Worm (Caenorhabditis elegans) whole organism, L2 larva: ENCODE data around the gene oac-49.

ENCODE experiments used
- C34F6.9 ChIP-seq: fragments of 150-350 bp; optimal IDR thresholded peaks from 2 replicates; lab custom pipeline; 2014; ENCODE audit warnings: missing biosample characterization, missing genetic modification characterization
- F13H6.1 ChIP-seq: sonication (generic microtip); optimal IDR thresholded peaks from 2 replicates; lab custom pipeline; 2016; ENCODE audit warnings: missing genetic modification characterization, missing compliant biosample characterization
- Y55F3AM.14 ChIP-seq: fragments of 200-800 bp; sonication (Bioruptor generic); optimal IDR thresholded peaks from 2 replicates; lab custom pipeline; 2018; ENCODE audit warnings: mild to moderate bottlenecking, missing genetic modification characterization, missing compliant biosample characterization
- ZK546.5 ChIP-seq: sonication (generic microtip); optimal IDR thresholded peaks from 2 replicates; lab custom pipeline; 2017; ENCODE audit warnings: missing biosample characterization, missing genetic modification characterization
- alr-1 ChIP-seq: fragments of 150-350 bp; optimal IDR thresholded peaks from 2 replicates; lab custom pipeline; 2014; ENCODE audit warnings: missing biosample characterization, missing genetic modification characterization
- aly-2 ChIP-seq: fragments of 150-350 bp; optimal IDR thresholded peaks from 2 replicates; lab custom pipeline; 2014; ENCODE audit warnings: missing biosample characterization, missing genetic modification characterization
- ama-1 ChIP-seq: fragments of 150-350 bp; optimal IDR thresholded peaks from 2 replicates; lab custom pipeline; 2018; ENCODE audit warnings: inconsistent platforms
- blmp-1 ChIP-seq: sonication (generic microtip); optimal IDR thresholded peaks from 2 replicates; lab custom pipeline; 2017; ENCODE audit warnings: missing genetic modification characterization, mild to moderate bottlenecking, missing compliant biosample characterization, antibody characterized with exemption, moderate library complexity; ENCODE audit not compliant: insufficient read depth
- ceh-16 ChIP-seq: fragments of 150-350 bp; optimal IDR thresholded peaks from 2 replicates; lab custom pipeline; 2014; ENCODE audit warnings: missing biosample characterization, missing genetic modification characterization
- ceh-82 ChIP-seq: fragments of 150-350 bp; optimal IDR thresholded peaks from 2 replicates; lab custom pipeline; 2014; ENCODE audit warnings: missing biosample characterization, missing genetic modification characterization
- crh-2 ChIP-seq: sonication (generic microtip); optimal IDR thresholded peaks from 2 replicates; lab custom pipeline; 2017; ENCODE audit warnings: missing biosample characterization, missing genetic modification characterization
- dmd-4 ChIP-seq: sonication (generic microtip); optimal IDR thresholded peaks from 2 replicates; lab custom pipeline; 2017; ENCODE audit warnings: missing biosample characterization, missing genetic modification characterization
- egl-27 ChIP-seq: sonication (generic microtip); optimal IDR thresholded peaks from 3 replicates; lab custom pipeline; 2017; ENCODE audit warnings: missing biosample characterization, missing genetic modification reagents, missing genetic modification characterization
- elt-1 ChIP-seq: fragments of 150-350 bp; optimal IDR thresholded peaks from 2 replicates; lab custom pipeline; 2014; ENCODE audit warnings: missing biosample characterization, missing genetic modification characterization
- elt-3 ChIP-seq: sonication (generic microtip); optimal IDR thresholded peaks from 2 replicates; lab custom pipeline; 2017; ENCODE audit warnings: missing biosample characterization, missing genetic modification characterization
- fos-1 ChIP-seq: fragments of 150-350 bp; optimal IDR thresholded peaks from 2 replicates; lab custom pipeline; 2014; ENCODE audit warnings: missing biosample characterization, missing genetic modification characterization
- gmeb-1 ChIP-seq: fragments of 150-350 bp; optimal IDR thresholded peaks from 2 replicates; lab custom pipeline; 2014; ENCODE audit warnings: missing biosample characterization, missing genetic modification characterization
- lin-11 ChIP-seq: fragments of 150-350 bp; sonication (generic microtip); optimal IDR thresholded peaks from 2 replicates; lab custom pipeline; 2014; ENCODE audit warnings: missing biosample characterization, missing genetic modification characterization, inconsistent platforms, mixed read lengths
- lin-13 ChIP-seq: fragments of 150-350 bp; optimal IDR thresholded peaks from 2 replicates; lab custom pipeline; 2014; ENCODE audit warnings: missing biosample characterization, missing genetic modification reagents, missing genetic modification characterization
- lsy-2 ChIP-seq, 2 experiments: fragments of 150-350 bp in 1 of 2; sonication (generic microtip) in 1 of 2; optimal IDR thresholded peaks; 2 replicates each; lab custom pipeline; 2014 to 2017; ENCODE audit warnings: missing biosample characterization in 2 of 2, missing genetic modification characterization in 2 of 2
- mab-5 ChIP-seq: fragments of 150-350 bp; optimal IDR thresholded peaks from 2 replicates; lab custom pipeline; 2014; ENCODE audit warnings: missing biosample characterization, missing genetic modification characterization
- nhr-11 ChIP-seq: fragments of 150-350 bp; optimal IDR thresholded peaks from 2 replicates; lab custom pipeline; 2014; ENCODE audit warnings: missing biosample characterization, missing genetic modification characterization
- nhr-12 ChIP-seq: fragments of 150-350 bp; optimal IDR thresholded peaks from 2 replicates; lab custom pipeline; 2014; ENCODE audit warnings: missing biosample characterization, missing genetic modification characterization
- nhr-129 ChIP-seq: fragments of 150-350 bp; optimal IDR thresholded peaks from 2 replicates; lab custom pipeline; 2014; ENCODE audit warnings: missing biosample characterization, missing genetic modification characterization
- nhr-23 ChIP-seq: fragments of 150-350 bp; optimal IDR thresholded peaks from 2 replicates; lab custom pipeline; 2014; ENCODE audit warnings: missing biosample characterization, missing genetic modification reagents, missing genetic modification characterization
- nhr-237 ChIP-seq: fragments of 150-350 bp; optimal IDR thresholded peaks from 2 replicates; lab custom pipeline; 2014; ENCODE audit warnings: missing biosample characterization, missing genetic modification characterization
- nhr-6 ChIP-seq: fragments of 150-350 bp; optimal IDR thresholded peaks from 2 replicates; lab custom pipeline; 2014; ENCODE audit warnings: missing biosample characterization, missing genetic modification characterization
- nhr-77 ChIP-seq: fragments of 150-350 bp; optimal IDR thresholded peaks from 2 replicates; lab custom pipeline; 2014; ENCODE audit warnings: missing biosample characterization, missing genetic modification characterization
- sem-4 ChIP-seq: fragments of 150-350 bp; optimal IDR thresholded peaks from 2 replicates; lab custom pipeline; 2014; ENCODE audit warnings: missing biosample characterization, missing genetic modification reagents, missing genetic modification characterization
- sma-3 ChIP-seq: sonication (generic microtip); optimal IDR thresholded peaks from 2 replicates; lab custom pipeline; 2016; ENCODE audit warnings: missing genetic modification reagents, missing genetic modification characterization, missing compliant biosample characterization
- sma-9 ChIP-seq, 2 experiments: fragments of 150-350 bp in 1 of 2; sonication (generic microtip) in 1 of 2; optimal IDR thresholded peaks; 2 replicates each; lab custom pipeline; 2014 to 2016; ENCODE audit warnings: missing genetic modification characterization in 2 of 2, mild to moderate bottlenecking in 1 of 2, missing biosample characterization in 1 of 2, missing compliant biosample characterization in 1 of 2, missing genetic modification reagents in 1 of 2, moderate library complexity in 1 of 2
- snpc-4 ChIP-seq: fragments of 150-350 bp; optimal IDR thresholded peaks from 2 replicates; lab custom pipeline; 2014; ENCODE audit warnings: missing biosample characterization, missing genetic modification characterization
- unc-39 ChIP-seq: fragments of 150-350 bp; optimal IDR thresholded peaks from 2 replicates; lab custom pipeline; 2014; ENCODE audit warnings: missing biosample characterization, missing genetic modification characterization
- unc-55 ChIP-seq: fragments of 150-350 bp; sonication (generic microtip); optimal IDR thresholded peaks from 3 replicates; lab custom pipeline; 2014; ENCODE audit warnings: missing biosample characterization, missing genetic modification reagents, missing genetic modification characterization
- unc-62 ChIP-seq: fragments of 150-350 bp; optimal IDR thresholded peaks from 2 replicates; lab custom pipeline; 2014; ENCODE audit warnings: missing biosample characterization, missing genetic modification reagents, missing genetic modification characterization
- zag-1 ChIP-seq: fragments of 150-350 bp; optimal IDR thresholded peaks from 2 replicates; lab custom pipeline; 2014; ENCODE audit warnings: missing biosample characterization, missing genetic modification characterization
- ztf-1 ChIP-seq: fragments of 200-800 bp; sonication (Bioruptor generic); conservative IDR thresholded peaks from 2 replicates; pipeline ENCODE4 v1.3.6; 2022; ENCODE audit warnings: missing genetic modification characterization, missing compliant biosample characterization
- ztf-11 ChIP-seq: sonication (generic microtip); optimal IDR thresholded peaks from 2 replicates; lab custom pipeline; 2017; ENCODE audit warnings: missing biosample characterization, missing genetic modification characterization
- ztf-4 ChIP-seq: fragments of 150-350 bp; optimal IDR thresholded peaks from 2 replicates; lab custom pipeline; 2014; ENCODE audit warnings: missing biosample characterization, missing genetic modification characterization

Gene oac-49

DNA sequence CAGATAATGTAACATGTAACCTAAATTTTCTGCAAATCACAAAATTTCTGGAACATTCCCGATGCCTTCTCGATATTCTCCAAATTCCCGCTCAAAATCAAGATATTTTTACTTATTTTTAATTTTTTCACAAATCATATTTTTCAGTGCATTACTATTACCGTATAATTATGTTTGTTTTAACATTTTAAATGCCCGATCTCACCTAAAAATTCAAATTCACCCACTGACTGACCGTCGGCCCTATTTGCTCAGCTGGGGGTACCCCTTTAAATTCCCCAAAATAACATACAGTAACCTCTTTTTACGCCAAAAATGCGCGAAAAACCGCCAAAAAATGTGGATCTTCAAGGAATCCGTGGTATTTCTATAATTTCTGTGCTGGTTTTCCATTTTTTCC, at the start of gene oac-49:
Gene oac-49, plus strand, starts transcription at position 301 of the 400 bp plus-strand sequence.
- TF ChIP-seq Y55F3AM.14 (GFP tag; lab: Kevin White, UChicago): no peak
- TF ChIP-seq alr-1: no peak
- no peak for TF ChIP-seq ceh-16 (tag; lab: Kevin White, UChicago)
- no peak for TF ChIP-seq elt-1 (tag; lab: Kevin White, UChicago)
- TF ChIP-seq nhr-77 (tag; lab: Kevin White, UChicago): no peak
- TF ChIP-seq nhr-23 (tag; lab: Kevin White, UChicago): no peak
- TF ChIP-seq sma-9 (GFP tag; optimal IDR thresholded peaks at IDR 0.05; lab: Kevin White, UChicago): no peak
- no peak for TF ChIP-seq sma-9 (tag; optimal IDR thresholded peaks at IDR 0.05; lab: Kevin White, UChicago)
- no peak for TF ChIP-seq nhr-12
- TF ChIP-seq F13H6.1: no peak
- no peak for TF ChIP-seq gmeb-1 (tag; lab: Kevin White, UChicago)
- no peak for TF ChIP-seq elt-3 (tag; lab: Kevin White, UChicago)
- TF ChIP-seq C34F6.9 (tag; lab: Kevin White, UChicago): no peak
- no peak for TF ChIP-seq mab-5 (tag; lab: Kevin White, UChicago)
- no peak for TF ChIP-seq sma-3 (GFP tag; lab: Kevin White, UChicago)
- no peak for TF ChIP-seq lsy-2 (tag; optimal IDR thresholded peaks at IDR 0.05; lab: Kevin White, UChicago)
- no peak for TF ChIP-seq crh-2

DNA sequence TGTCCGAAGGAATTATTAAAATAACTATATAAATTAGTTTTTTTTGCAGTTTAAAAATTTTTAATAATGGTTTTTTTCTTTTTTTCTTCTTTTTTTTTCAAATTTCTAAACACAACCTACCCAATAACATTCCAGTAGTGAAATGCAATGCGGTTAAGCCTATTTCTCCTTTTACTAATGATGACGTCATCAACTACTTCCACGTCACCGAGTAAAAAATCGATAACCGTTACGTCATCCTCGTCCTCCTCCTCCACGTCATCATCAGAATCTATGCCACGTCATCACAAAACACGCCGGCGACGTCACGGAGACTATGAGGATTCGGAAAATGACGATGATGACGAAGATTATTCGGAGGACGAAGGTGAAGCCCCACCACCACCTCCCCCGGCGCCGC, 43.1 kb upstream of the oac-49 start, which contains the start of gene hot-2:
Gene hot-2, plus strand, starts transcription at position 134 of the 400 bp plus-strand sequence.
- TF ChIP-seq sem-4 (tag; lab: Kevin White, UChicago): no peak
- TF ChIP-seq ceh-16 (tag; lab: Kevin White, UChicago): no peak
- TF ChIP-seq ceh-82 (tag; lab: Kevin White, UChicago): no peak
- no peak for TF ChIP-seq ztf-4 (tag; lab: Kevin White, UChicago)
- TF ChIP-seq nhr-6 (tag; lab: Kevin White, UChicago): no peak
- TF ChIP-seq ztf-1 (GFP tag; lab: Robert Waterston, UW): no peak
- no peak for TF ChIP-seq nhr-77 (tag; lab: Kevin White, UChicago)
- no peak for TF ChIP-seq snpc-4 (tag; lab: Kevin White, UChicago)
- TF ChIP-seq aly-2 (tag; lab: Kevin White, UChicago): no peak
- TF ChIP-seq egl-27 (tag; lab: Kevin White, UChicago): no peak
- TF ChIP-seq C34F6.9 (tag; lab: Kevin White, UChicago): no peak

DNA sequence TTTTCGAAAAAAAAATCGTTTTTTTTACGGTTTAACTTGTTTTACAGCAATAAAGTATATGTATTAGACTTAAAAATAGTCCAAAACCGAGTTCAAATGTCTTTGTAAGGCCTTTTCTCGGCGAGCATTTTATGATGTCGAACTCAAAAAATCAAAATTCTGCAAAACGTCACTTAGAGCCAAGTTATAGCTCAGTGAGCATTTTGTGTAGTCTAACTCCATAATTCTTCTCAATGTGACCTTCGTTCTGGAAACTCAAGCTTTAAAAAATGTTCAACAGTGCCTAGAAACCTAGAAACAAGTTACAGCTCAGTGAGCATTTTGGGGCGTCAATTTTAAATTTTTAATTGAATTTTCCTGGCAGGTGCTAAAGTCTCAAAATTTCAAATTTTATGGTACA, 42.1 kb upstream of the oac-49 start:
- TF ChIP-seq ztf-1 (GFP tag; lab: Robert Waterston, UW): no peak
- no peak for TF ChIP-seq fos-1 (tag; lab: Kevin White, UChicago)
- TF ChIP-seq nhr-77 (tag; lab: Kevin White, UChicago): no peak
- no peak for TF ChIP-seq snpc-4 (tag; lab: Kevin White, UChicago)
- TF ChIP-seq nhr-129: no peak
- TF ChIP-seq ZK546.5 (tag; lab: Kevin White, UChicago): no peak
- TF ChIP-seq zag-1 (tag; lab: Kevin White, UChicago): no peak
- no peak for TF ChIP-seq blmp-1 (tag; lab: Kevin White, UChicago)
- no peak for TF ChIP-seq unc-39 (tag; lab: Kevin White, UChicago)
- no peak for TF ChIP-seq aly-2 (tag; lab: Kevin White, UChicago)
- TF ChIP-seq nhr-11 (tag; lab: Kevin White, UChicago): no peak
- no peak for TF ChIP-seq sem-4 (tag; lab: Kevin White, UChicago)
- TF ChIP-seq crh-2: no peak

- TF ChIP-seq fos-1 (tag; lab: Kevin White, UChicago): no peak
- TF ChIP-seq lin-11: no peak
- TF ChIP-seq blmp-1 (tag; lab: Kevin White, UChicago): no peak
- no peak for TF ChIP-seq unc-62 (GFP tag; lab: Kevin White, UChicago)
- no peak for TF ChIP-seq zag-1 (tag; lab: Kevin White, UChicago)
- TF ChIP-seq C34F6.9 (tag; lab: Kevin White, UChicago): no peak
- TF ChIP-seq ceh-16 (tag; lab: Kevin White, UChicago): no peak
- no peak for TF ChIP-seq alr-1
- no peak for TF ChIP-seq egl-27 (tag; lab: Kevin White, UChicago)
- TF ChIP-seq gmeb-1 (tag; lab: Kevin White, UChicago): no peak
- TF ChIP-seq ztf-4 (tag; lab: Kevin White, UChicago): no peak
- TF ChIP-seq nhr-237 (tag; lab: Kevin White, UChicago): no peak
- no peak for TF ChIP-seq unc-55 (GFP tag; lab: Kevin White, UChicago)
- TF ChIP-seq ama-1 (lab: Kevin White, UChicago): no peak
- no peak for TF ChIP-seq F13H6.1
- TF ChIP-seq dmd-4: no peak
- TF ChIP-seq Y55F3AM.14 (GFP tag; lab: Kevin White, UChicago): no peak
- TF ChIP-seq ztf-11 (tag; lab: Kevin White, UChicago): no peak
- no peak for TF ChIP-seq nhr-77 (tag; lab: Kevin White, UChicago)
- TF ChIP-seq lin-13 (GFP tag; lab: Kevin White, UChicago): no peak
These were observed 40.7 kb upstream of the oac-49 start for ce11 chrV:19177070-19177469.
